Worm (Caenorhabditis elegans): ENCODE results near the gene F57A8.7.

F57A8.7 gene

DNA sequence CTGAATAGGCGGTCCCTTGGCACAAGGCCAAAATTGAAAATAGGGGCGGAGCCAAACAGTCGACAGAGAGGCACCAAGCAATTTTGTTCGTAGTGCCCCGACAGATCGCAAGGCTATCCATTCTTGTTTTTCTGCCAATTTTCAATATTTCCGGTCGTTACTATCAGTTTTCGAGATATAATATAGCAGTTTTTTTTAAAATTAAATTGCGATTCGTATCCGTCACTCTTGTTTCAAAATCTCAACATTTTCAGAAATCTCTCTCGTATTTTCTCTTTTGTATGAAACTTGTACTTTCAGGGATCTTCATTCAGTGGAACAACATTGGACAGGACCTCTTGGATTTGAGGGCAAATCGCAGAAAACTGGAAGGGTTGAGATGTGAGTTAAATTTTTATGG lies 38.5 kb upstream of the F57A8.7 start, which contains the start of gene F57A8.1:
F57A8.1 (plus strand) TSS at position 301 of the 400 bp plus-strand sequence.
- TF ChIP-seq zip-8 (tag; optimal IDR thresholded peaks at IDR 0.05) (no peak), snpc-4 (tag; optimal IDR thresholded peaks at IDR 0.05) (no peak), lin-32 (GFP tag; optimal IDR thresholded peaks at IDR 0.05) (no peak), lin-13 (tag; optimal IDR thresholded peaks at IDR 0.05) (no peak)

DNA sequence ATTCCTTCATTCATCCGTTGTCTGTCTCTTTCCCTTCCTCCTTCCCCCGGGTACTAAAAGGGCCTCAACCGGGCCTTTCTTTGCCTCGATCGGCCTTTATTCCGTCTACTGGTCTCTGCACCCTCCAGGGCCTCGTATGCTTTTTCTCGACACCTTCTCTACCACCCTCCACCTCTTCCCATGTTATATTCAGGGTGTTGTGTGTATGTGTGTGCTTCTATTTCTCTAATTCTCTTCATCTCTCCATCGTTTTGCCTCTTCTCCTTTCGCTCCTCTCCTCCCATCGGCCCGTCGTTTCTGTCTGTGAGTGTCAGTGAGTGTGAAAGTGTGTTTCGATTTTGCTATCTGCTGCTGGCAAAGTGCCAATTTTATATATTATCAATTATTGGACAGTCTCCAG lies 35.7 kb upstream of the F57A8.7 start:
- TF ChIP-seq hlh-1 (tag; optimal IDR thresholded peaks at IDR 0.05): peak; percentile 60
- TF ChIP-seq pha-4 (tag; optimal IDR thresholded peaks at IDR 0.05): peak; percentile 22
- peak; percentile 29 for TF ChIP-seq ceh-39 (tag; optimal IDR thresholded peaks at IDR 0.05)
- TF ChIP-seq ztf-11 (tag; optimal IDR thresholded peaks at IDR 0.05): no peak
- no peak for TF ChIP-seq ceh-43 (GFP tag; optimal IDR thresholded peaks at IDR 0.05)
- TF ChIP-seq cnd-1 (tag; optimal IDR thresholded peaks at IDR 0.05): peak; percentile 11
- TF ChIP-seq nhr-237 (tag; optimal IDR thresholded peaks at IDR 0.05): peak; percentile 15
- TF ChIP-seq nhr-76 (tag; optimal IDR thresholded peaks at IDR 0.05): no peak
- no peak for TF ChIP-seq nhr-28 (tag; optimal IDR thresholded peaks at IDR 0.05)
- TF ChIP-seq sptf-1 (tag; optimal IDR thresholded peaks at IDR 0.05): peak; percentile 68
- no peak for TF ChIP-seq blmp-1 (tag; optimal IDR thresholded peaks at IDR 0.05)
- TF ChIP-seq ham-2 (GFP tag; optimal IDR thresholded peaks at IDR 0.05): peak; percentile 41
- TF ChIP-seq drap-1 (GFP tag; optimal IDR thresholded peaks at IDR 0.05): peak; percentile 18
- TF ChIP-seq mab-5 (tag; optimal IDR thresholded peaks at IDR 0.05): no peak
- peak; percentile 50 for TF ChIP-seq mep-1 (tag; optimal IDR thresholded peaks at IDR 0.05)
- peak; percentile 20 for TF ChIP-seq bed-3 (GFP tag; optimal IDR thresholded peaks at IDR 0.05)
- no peak for TF ChIP-seq ceh-83 (GFP tag; optimal IDR thresholded peaks at IDR 0.05)
- TF ChIP-seq zip-8 (tag; optimal IDR thresholded peaks at IDR 0.05): no peak
- TF ChIP-seq lsy-2 (tag; optimal IDR thresholded peaks at IDR 0.05): peak; percentile 74
- peak; percentile 10 for TF ChIP-seq M03D4.4 (tag; optimal IDR thresholded peaks at IDR 0.05)
- no peak for TF ChIP-seq sem-2 (GFP tag; optimal IDR thresholded peaks at IDR 0.05)
- no peak for TF ChIP-seq snpc-4 (tag; optimal IDR thresholded peaks at IDR 0.05)
- TF ChIP-seq ces-1 (GFP tag; optimal IDR thresholded peaks at IDR 0.05): peak; percentile 58
- no peak for TF ChIP-seq nhr-12 (tag; optimal IDR thresholded peaks at IDR 0.05)
- TF ChIP-seq unc-120 (tag; optimal IDR thresholded peaks at IDR 0.05; ENCODE audit: poor library complexity, severe bottlenecking): peak; percentile 78
- no peak for TF ChIP-seq flh-1 (GFP tag; optimal IDR thresholded peaks at IDR 0.05)
- TF ChIP-seq mls-2 (tag; optimal IDR thresholded peaks at IDR 0.05): peak; percentile 63
- no peak for TF ChIP-seq tbx-8 (GFP tag; optimal IDR thresholded peaks at IDR 0.05)
- TF ChIP-seq elt-3 (tag; optimal IDR thresholded peaks at IDR 0.05): no peak
- TF ChIP-seq elt-1 (tag; optimal IDR thresholded peaks at IDR 0.05; ENCODE audit: borderline replicate concordance, insufficient read depth): no peak
- peak; percentile 49 for TF ChIP-seq unc-62 (GFP tag; optimal IDR thresholded peaks at IDR 0.05)
- TF ChIP-seq unc-39 (tag; optimal IDR thresholded peaks at IDR 0.05): no peak
- peak; percentile 67 for TF ChIP-seq nhr-2 (tag; optimal IDR thresholded peaks at IDR 0.05)
- no peak for TF ChIP-seq lin-32 (GFP tag; optimal IDR thresholded peaks at IDR 0.05)
- peak; percentile 69 for TF ChIP-seq lin-13 (tag; optimal IDR thresholded peaks at IDR 0.05)

DNA sequence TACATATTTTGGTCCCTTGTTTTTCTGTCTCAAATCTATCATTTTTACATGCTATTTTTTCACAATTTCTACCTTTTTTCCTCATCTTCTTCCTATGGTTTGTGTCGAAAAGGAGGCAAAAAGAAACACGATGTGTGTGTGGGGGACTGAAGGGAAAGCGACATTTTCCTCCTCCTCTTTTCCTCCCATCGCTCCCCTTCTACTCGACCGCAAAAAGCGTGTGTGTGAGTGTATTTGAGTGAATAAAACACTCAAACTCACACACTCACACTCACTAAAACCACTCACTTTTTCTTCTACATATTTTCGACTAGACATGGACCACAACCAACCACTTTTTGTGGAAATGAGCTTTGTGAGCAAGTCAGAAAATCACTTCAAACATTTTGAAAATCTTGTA lies 34.1 kb upstream of the F57A8.7 start:
- peak; percentile 63 for TF ChIP-seq sptf-1 (tag; optimal IDR thresholded peaks at IDR 0.05)
- TF ChIP-seq tbx-8 (GFP tag; optimal IDR thresholded peaks at IDR 0.05): no peak

DNA sequence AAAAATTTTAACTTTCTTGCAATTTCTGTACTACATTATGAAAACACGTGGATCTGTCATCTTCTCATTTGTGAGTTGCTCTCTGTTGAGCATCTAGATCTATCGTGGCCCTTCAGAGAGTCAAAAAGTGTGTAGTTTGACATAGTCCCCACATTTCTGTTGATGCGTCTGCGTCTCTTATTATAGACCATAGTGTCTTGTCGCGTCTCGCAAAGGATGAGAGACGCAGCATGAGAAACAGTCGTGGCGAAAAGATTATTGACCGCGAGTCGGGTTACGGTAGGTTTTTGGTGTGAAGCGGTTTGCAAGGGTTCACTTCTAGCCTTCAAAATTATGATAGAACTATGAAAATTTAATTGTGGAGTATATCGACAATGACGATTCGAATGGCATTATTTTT lies 33.3 kb upstream of the F57A8.7 start:
- TF ChIP-seq ceh-43 (GFP tag; optimal IDR thresholded peaks at IDR 0.05) (no peak), drap-1 (GFP tag; optimal IDR thresholded peaks at IDR 0.05) (no peak), mep-1 (tag; optimal IDR thresholded peaks at IDR 0.05) (peak; percentile 51), lsy-2 (tag; optimal IDR thresholded peaks at IDR 0.05) (peak; percentile 95), elt-1 (tag; optimal IDR thresholded peaks at IDR 0.05; ENCODE audit: borderline replicate concordance, insufficient read depth) (no peak), elt-3 (tag; optimal IDR thresholded peaks at IDR 0.05) (no peak), pha-4 (tag; optimal IDR thresholded peaks at IDR 0.05) (peak; percentile 77), nhr-28 (tag; optimal IDR thresholded peaks at IDR 0.05) (no peak), ztf-11 (tag; optimal IDR thresholded peaks at IDR 0.05) (no peak), unc-39 (tag; optimal IDR thresholded peaks at IDR 0.05) (no peak), snpc-4 (tag; optimal IDR thresholded peaks at IDR 0.05) (no peak), nhr-2 (tag; optimal IDR thresholded peaks at IDR 0.05) (peak; percentile 0), nhr-237 (tag; optimal IDR thresholded peaks at IDR 0.05) (peak; percentile 52), mab-5 (tag; optimal IDR thresholded peaks at IDR 0.05) (no peak), lin-13 (tag; optimal IDR thresholded peaks at IDR 0.05) (peak; percentile 45), ham-2 (GFP tag; optimal IDR thresholded peaks at IDR 0.05) (no peak), M03D4.4 (tag; optimal IDR thresholded peaks at IDR 0.05) (no peak), cnd-1 (tag; optimal IDR thresholded peaks at IDR 0.05) (no peak), zip-8 (tag; optimal IDR thresholded peaks at IDR 0.05) (no peak), hlh-1 (tag; optimal IDR thresholded peaks at IDR 0.05) (peak; percentile 28), unc-62 (GFP tag; optimal IDR thresholded peaks at IDR 0.05) (peak; percentile 71), sem-2 (GFP tag; optimal IDR thresholded peaks at IDR 0.05) (no peak), ceh-83 (GFP tag; optimal IDR thresholded peaks at IDR 0.05) (no peak), tbx-8 (GFP tag; optimal IDR thresholded peaks at IDR 0.05) (no peak), unc-120 (tag; optimal IDR thresholded peaks at IDR 0.05; ENCODE audit: poor library complexity, severe bottlenecking) (no peak), lin-32 (GFP tag; optimal IDR thresholded peaks at IDR 0.05) (no peak), nhr-76 (tag; optimal IDR thresholded peaks at IDR 0.05) (no peak), ceh-39 (tag; optimal IDR thresholded peaks at IDR 0.05) (peak; percentile 3), blmp-1 (tag; optimal IDR thresholded peaks at IDR 0.05) (no peak), ces-1 (GFP tag; optimal IDR thresholded peaks at IDR 0.05) (peak; percentile 77), mls-2 (tag; optimal IDR thresholded peaks at IDR 0.05) (no peak), sptf-1 (tag; optimal IDR thresholded peaks at IDR 0.05) (no peak), bed-3 (GFP tag; optimal IDR thresholded peaks at IDR 0.05) (no peak), nhr-12 (tag; optimal IDR thresholded peaks at IDR 0.05) (no peak), flh-1 (GFP tag; optimal IDR thresholded peaks at IDR 0.05) (no peak)

Data from whole organism, mixed stage, embryonic.